Fruit fly (Drosophila melanogaster) whole organism, wandering third instar larva: ENCODE results near the gene Ant2.

Experiments used
- Abd-B ChIP-seq: fragments of >200 bp; optimal IDR thresholded peaks from 2 replicates; lab custom pipeline; 2017; ENCODE audit warnings: missing biosample characterization, missing genetic modification characterization
- Dfd ChIP-seq: fragments of >200 bp; optimal IDR thresholded peaks from 2 replicates; lab custom pipeline; 2017; ENCODE audit warnings: missing biosample characterization, missing genetic modification characterization
- Hr78 ChIP-seq: fragments of >200 bp; optimal IDR thresholded peaks from 2 replicates; lab custom pipeline; 2017; ENCODE audit warnings: missing biosample characterization, missing genetic modification characterization
- h ChIP-seq: fragments of 200-800 bp; sonication (Bioruptor generic); optimal IDR thresholded peaks from 3 replicates; lab custom pipeline; 2016; ENCODE audit warnings: missing biosample characterization, mild to moderate bottlenecking, missing genetic modification characterization
- lola ChIP-seq: fragments of >200 bp; optimal IDR thresholded peaks from 2 replicates; lab custom pipeline; 2017; ENCODE audit warnings: missing biosample characterization, missing genetic modification characterization
- psq ChIP-seq: fragments of 200-800 bp; sonication (Bioruptor generic); optimal IDR thresholded peaks from 3 replicates; lab custom pipeline; 2017; ENCODE audit warnings: missing biosample characterization, mild to moderate bottlenecking, missing genetic modification characterization, moderate library complexity
- usp ChIP-seq: fragments of >200 bp; optimal IDR thresholded peaks from 2 replicates; lab custom pipeline; 2017; ENCODE audit warnings: missing biosample characterization, missing genetic modification characterization
- woc ChIP-seq: sonication (Bioruptor generic); optimal IDR thresholded peaks from 2 replicates; lab custom pipeline; 2016; ENCODE audit warnings: missing biosample characterization, mild to moderate bottlenecking, missing genetic modification characterization

DNA sequence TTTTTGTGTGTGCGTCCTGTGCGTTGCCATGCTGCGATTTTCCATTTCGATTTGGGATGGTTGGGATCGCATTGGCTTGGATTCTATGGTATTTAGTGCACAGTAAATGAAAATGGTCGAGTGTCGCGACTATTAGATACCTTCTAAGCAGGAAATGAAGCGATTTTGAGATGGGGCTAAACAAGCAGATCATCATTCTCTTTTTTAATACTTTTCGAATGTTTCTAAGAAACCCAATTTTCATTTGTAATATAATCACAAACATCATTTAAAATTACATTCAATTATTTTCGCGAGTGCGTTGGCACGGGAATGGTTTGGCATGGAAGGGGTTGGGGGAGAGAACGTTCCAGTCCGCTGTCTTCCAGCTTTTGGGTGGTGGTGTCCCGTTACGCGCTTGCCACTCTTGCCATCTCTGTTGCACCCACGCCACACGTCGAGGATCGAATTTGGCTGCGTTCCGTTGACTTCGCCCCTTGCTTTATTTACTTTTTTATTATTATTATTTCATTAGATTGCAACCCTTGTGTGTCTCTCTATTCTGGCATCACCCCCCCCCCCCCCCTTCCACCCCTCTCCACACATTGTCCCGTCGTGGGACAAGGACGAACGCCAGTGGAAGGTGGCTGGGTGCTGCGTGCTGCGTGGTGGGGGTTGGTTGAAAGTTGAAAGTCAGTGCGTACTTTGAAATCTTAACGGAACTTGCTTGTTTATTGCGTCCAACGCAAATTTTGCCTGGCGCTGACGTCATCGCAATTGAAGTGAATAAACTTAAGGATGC lies 38.8 kb upstream of the Ant2 start:
- no peak for TF ChIP-seq woc
- TF ChIP-seq Abd-B (GFP tag; lab: Kevin White, UChicago): no peak
- no peak for TF ChIP-seq psq (GFP tag; lab: Kevin White, UChicago)
- no peak for TF ChIP-seq usp (GFP tag; lab: Kevin White, UChicago)
- TF ChIP-seq lola: no peak
- peak; percentile 40 for TF ChIP-seq Dfd (GFP tag; lab: Kevin White, UChicago)
- TF ChIP-seq Hr78: no peak
- no peak for TF ChIP-seq h (GFP tag; lab: Kevin White, UChicago)
